Fruit fly (Drosophila melanogaster): ENCODE measurements around the gene CG17375.

CG17375 gene

dm6 chr2L:6821631-6822030 lies 16.0 kb upstream of the CG17375 start, which contains the start of gene sens-2 (continued):
- TF ChIP-seq Dll (GFP tag; IDR thresholded peaks at IDR 0.05; ENCODE audit: partially characterized antibody): no peak
- TF ChIP-seq H2.0 (GFP tag; IDR thresholded peaks at IDR 0.05): no peak
- peak; percentile 99 for TF ChIP-seq Nf-YC (tag; optimal IDR thresholded peaks at IDR 0.05)
- no peak for TF ChIP-seq B-H1 (GFP tag; IDR thresholded peaks at IDR 0.05)
- TF ChIP-seq CG8359 (GFP tag; optimal IDR thresholded peaks at IDR 0.05; ENCODE audit: borderline replicate concordance): no peak
- no peak for TF ChIP-seq Xrp1 (GFP tag; IDR thresholded peaks at IDR 0.05)
- no peak for TF ChIP-seq hkb (optimal IDR thresholded peaks at IDR 0.05)
- no peak for TF ChIP-seq hkb (GFP tag; IDR thresholded peaks at IDR 0.05)
- no peak for TF ChIP-seq CG4424 (GFP tag; optimal IDR thresholded peaks at IDR 0.05)
- no peak for TF ChIP-seq Lpt (GFP tag; optimal IDR thresholded peaks at IDR 0.05)
- no peak for TF ChIP-seq tap (tag; optimal IDR thresholded peaks at IDR 0.05)
- TF ChIP-seq dan (GFP tag; IDR thresholded peaks at IDR 0.05): no peak
- no peak for TF ChIP-seq CG42726 (GFP tag; IDR thresholded peaks at IDR 0.05; ENCODE audit: partially characterized antibody)
- TF ChIP-seq CG13296 (GFP tag; optimal IDR thresholded peaks at IDR 0.05): no peak
- TF ChIP-seq p53 (GFP tag; optimal IDR thresholded peaks at IDR 0.05): no peak
- no peak for TF ChIP-seq ssp (GFP tag; IDR thresholded peaks at IDR 0.05)
- no peak for TF ChIP-seq CG6791 (GFP tag; IDR thresholded peaks at IDR 0.05; ENCODE audit: partially characterized antibody)
- no peak for TF ChIP-seq Atf3 (GFP tag; optimal IDR thresholded peaks at IDR 0.05)
- no peak for TF ChIP-seq Camta (GFP tag; optimal IDR thresholded peaks at IDR 0.05)
- no peak for TF ChIP-seq CG11247 (GFP tag; IDR thresholded peaks at IDR 0.05)
- no peak for TF ChIP-seq HLH4C (GFP tag; IDR thresholded peaks at IDR 0.05; ENCODE audit: partially characterized antibody)
- TF ChIP-seq fd102C (GFP tag; optimal IDR thresholded peaks at IDR 0.05): no peak
- TF ChIP-seq fru (optimal IDR thresholded peaks at IDR 0.05): no peak
- TF ChIP-seq CG34224 (GFP tag; IDR thresholded peaks at IDR 0.05; ENCODE audit: partially characterized antibody): peak; percentile 33; the same call in 1 of the 3 replicates
- TF ChIP-seq jigr1 (GFP tag; IDR thresholded peaks at IDR 0.05): no peak
- no peak for TF ChIP-seq sqz (GFP tag; optimal IDR thresholded peaks at IDR 0.05)
- TF ChIP-seq CG10209 (GFP tag; optimal IDR thresholded peaks at IDR 0.05): no peak
- TF ChIP-seq Fer1 (GFP tag; optimal IDR thresholded peaks at IDR 0.05): peak; percentile 0
- TF ChIP-seq CG33213 (GFP tag; optimal IDR thresholded peaks at IDR 0.05): no peak
- TF ChIP-seq Scr (GFP tag; IDR thresholded peaks at IDR 0.05; ENCODE audit: partially characterized antibody): peak; percentile 14; the same call in 1 of the 2 replicates
- no peak for TF ChIP-seq CG15601 (tag; optimal IDR thresholded peaks at IDR 0.05)
- TF ChIP-seq Sox100B (GFP tag; optimal IDR thresholded peaks at IDR 0.05): no peak
- TF ChIP-seq prd (optimal IDR thresholded peaks at IDR 0.05): no peak
- no peak for TF ChIP-seq prd (GFP tag; IDR thresholded peaks at IDR 0.05)
- TF ChIP-seq CG12155 (GFP tag; optimal IDR thresholded peaks at IDR 0.05): peak; percentile 19
- TF ChIP-seq trem (tag; optimal IDR thresholded peaks at IDR 0.05): no peak
- no peak for TF ChIP-seq slp2 (GFP tag; optimal IDR thresholded peaks at IDR 0.05)
- no peak for TF ChIP-seq Taf1 (GFP tag; IDR thresholded peaks at IDR 0.05)
- TF ChIP-seq NC2β (GFP tag; optimal IDR thresholded peaks at IDR 0.05): no peak
- TF ChIP-seq sob (GFP tag; IDR thresholded peaks at IDR 0.05): no peak
- peak; percentile 70 for TF ChIP-seq Med (GFP tag)
- TF ChIP-seq Fer3 (tag; optimal IDR thresholded peaks at IDR 0.05): no peak
- TF ChIP-seq pita (GFP tag; optimal IDR thresholded peaks at IDR 0.05): no peak
- no peak for TF ChIP-seq TFAM (GFP tag; optimal IDR thresholded peaks at IDR 0.05)
- no peak for TF ChIP-seq CG15514 (GFP tag; optimal IDR thresholded peaks at IDR 0.05)
- TF ChIP-seq NC2α (GFP tag; optimal IDR thresholded peaks at IDR 0.05): no peak
- no peak for TF ChIP-seq eyg (GFP tag; optimal IDR thresholded peaks at IDR 0.05)
- no peak for TF ChIP-seq mld (GFP tag; IDR thresholded peaks at IDR 0.05; ENCODE audit: partially characterized antibody)
- TF ChIP-seq CG6689 (GFP tag; IDR thresholded peaks at IDR 0.05): no peak
- no peak for TF ChIP-seq nom (GFP tag; optimal IDR thresholded peaks at IDR 0.05)
- no peak for TF ChIP-seq vnd (GFP tag; IDR thresholded peaks at IDR 0.05; ENCODE audit: partially characterized antibody)
- no peak for TF ChIP-seq CG9727 (GFP tag; optimal IDR thresholded peaks at IDR 0.05)
